Worm (Caenorhabditis elegans): ENCODE results near the gene rsp-1.

ce11 chrII:11473525-11474181, 20.5 kb downstream of the rsp-1 start, which contains the start of the genes metl-1 and W02B12.11:
- TF ChIP-seq nhr-237 (tag; optimal IDR thresholded peaks at IDR 0.05) (no peak), ztf-1 (GFP tag; conservative IDR thresholded peaks at IDR 0.05) (no peak), lsy-2 (tag; optimal IDR thresholded peaks at IDR 0.05) (peak; percentile 84 to 92), F13H6.1 (tag; optimal IDR thresholded peaks at IDR 0.05) (peak; percentile 89), aly-2 (tag; optimal IDR thresholded peaks at IDR 0.05) (no peak), ceh-82 (tag; optimal IDR thresholded peaks at IDR 0.05) (no peak), nhr-77 (tag; optimal IDR thresholded peaks at IDR 0.05) (no peak), ama-1 (optimal IDR thresholded peaks at IDR 0.05) (peak; percentile 14), skn-1 (tag; optimal IDR thresholded peaks at IDR 0.05) (no peak), unc-62 (GFP tag; optimal IDR thresholded peaks at IDR 0.05) (no peak), ceh-16 (tag; optimal IDR thresholded peaks at IDR 0.05) (peak; percentile 21), mab-5 (tag; optimal IDR thresholded peaks at IDR 0.05) (peak; percentile 68)
